Fruit fly (Drosophila melanogaster) whole organism: ENCODE measurements around the gene Mkp.

Source experiments
- CG8478 ChIP-seq: fragments of >200 bp; optimal IDR thresholded peaks from 2 replicates; lab custom pipeline; 2018; ENCODE audit warnings: inconsistent platforms
- Dll ChIP-seq: fragments of >200 bp; optimal IDR thresholded peaks from 2 replicates; lab custom pipeline; 2017
- EcR ChIP-seq, 2 experiments: fragments of >200 bp; optimal IDR thresholded peaks; 2 replicates each; lab custom pipeline; 2017; ENCODE audit warnings: missing biosample characterization in 2 of 2, missing genetic modification characterization in 2 of 2, missing genetic modification reagents in 2 of 2
- pan ChIP-seq: fragments of >200 bp; optimal IDR thresholded peaks from 2 replicates; lab custom pipeline; 2017
- psq ChIP-seq: fragments of >200 bp; optimal IDR thresholded peaks from 2 replicates; lab custom pipeline; 2017
- usp ChIP-seq: fragments of >200 bp; optimal IDR thresholded peaks from 2 replicates; lab custom pipeline; 2017; ENCODE audit warnings: missing biosample characterization, missing genetic modification characterization, mixed read lengths

Mkp gene

dm6 chr3L:174501-174900 lies 9.8 kb downstream of the Mkp start:
- TF ChIP-seq usp (GFP tag; lab: Kevin White, UChicago) (no peak), Dll (lab: Kevin White, UChicago) (no peak), pan (no peak), CG8478 (no peak), EcR (GFP tag; optimal IDR thresholded peaks at IDR 0.05; lab: Kevin White, UChicago) (no peak), psq (lab: Kevin White, UChicago) (no peak)

- TF ChIP-seq pan = no peak
- TF ChIP-seq psq (lab: Kevin White, UChicago) = no peak
- no peak for TF ChIP-seq usp (GFP tag; lab: Kevin White, UChicago)
- TF ChIP-seq Dll (lab: Kevin White, UChicago) = no peak
- no peak for TF ChIP-seq CG8478
- TF ChIP-seq EcR (GFP tag; optimal IDR thresholded peaks at IDR 0.05; lab: Kevin White, UChicago) = no peak
Measured at dm6 chr3L:171729-172128, 12.6 kb downstream of the Mkp start.

- TF ChIP-seq Dll (lab: Kevin White, UChicago) = no peak
- TF ChIP-seq pan = no peak
- TF ChIP-seq CG8478 = no peak
- TF ChIP-seq EcR (GFP tag; optimal IDR thresholded peaks at IDR 0.05; lab: Kevin White, UChicago) = no peak
- no peak for TF ChIP-seq usp (GFP tag; lab: Kevin White, UChicago)
- TF ChIP-seq psq (lab: Kevin White, UChicago) = no peak
Measured at dm6 chr3L:166789-167132, 17.6 kb downstream of the Mkp start.

- TF ChIP-seq EcR (GFP tag; optimal IDR thresholded peaks at IDR 0.05; lab: Kevin White, UChicago) = no peak
- TF ChIP-seq CG8478 = no peak
- no peak for TF ChIP-seq usp (GFP tag; lab: Kevin White, UChicago)
- no peak for TF ChIP-seq Dll (lab: Kevin White, UChicago)
- TF ChIP-seq psq (lab: Kevin White, UChicago) = no peak
- TF ChIP-seq pan = no peak
Measured at dm6 chr3L:165981-166788, 18.2 kb downstream of the Mkp start.

dm6 chr3L:161833-162587 lies 22.3 kb downstream of the Mkp start:
- TF ChIP-seq pan = no peak

dm6 chr3L:160446-161094 lies 23.8 kb downstream of the Mkp start:
- TF ChIP-seq usp (GFP tag; lab: Kevin White, UChicago) (no peak), Dll (lab: Kevin White, UChicago) (no peak), EcR (GFP tag; optimal IDR thresholded peaks at IDR 0.05; lab: Kevin White, UChicago) (no peak), pan (no peak), CG8478 (no peak), psq (lab: Kevin White, UChicago) (no peak)

dm6 chr3L:159406-160084 lies 24.8 kb downstream of the Mkp start:
- TF ChIP-seq usp (GFP tag; lab: Kevin White, UChicago) (no peak), CG8478 (no peak), Dll (lab: Kevin White, UChicago) (no peak), pan (no peak), EcR (GFP tag; optimal IDR thresholded peaks at IDR 0.05; lab: Kevin White, UChicago) (no peak), psq (lab: Kevin White, UChicago) (no peak)

dm6 chr3L:157674-158179 lies 26.6 kb downstream of the Mkp start:
- no peak for TF ChIP-seq psq (lab: Kevin White, UChicago)
- no peak for TF ChIP-seq usp (GFP tag; lab: Kevin White, UChicago)

dm6 chr3L:156591-157303 lies 27.6 kb downstream of the Mkp start:
- TF ChIP-seq usp (GFP tag; lab: Kevin White, UChicago) (no peak), CG8478 (no peak), EcR (GFP tag; optimal IDR thresholded peaks at IDR 0.05; lab: Kevin White, UChicago) (no peak), psq (lab: Kevin White, UChicago) (no peak)

dm6 chr3L:153670-154069 lies 30.7 kb downstream of the Mkp start:
- TF ChIP-seq psq (lab: Kevin White, UChicago) = no peak
- TF ChIP-seq Dll (lab: Kevin White, UChicago) = no peak
- no peak for TF ChIP-seq usp (GFP tag; lab: Kevin White, UChicago)
- TF ChIP-seq pan = no peak
- no peak for TF ChIP-seq CG8478
- no peak for TF ChIP-seq EcR (GFP tag; optimal IDR thresholded peaks at IDR 0.05; lab: Kevin White, UChicago)

- TF ChIP-seq pan = no peak
- no peak for TF ChIP-seq CG8478
- TF ChIP-seq psq (lab: Kevin White, UChicago) = no peak
- no peak for TF ChIP-seq usp (GFP tag; lab: Kevin White, UChicago)
- TF ChIP-seq Dll (lab: Kevin White, UChicago) = no peak
- TF ChIP-seq EcR (GFP tag; optimal IDR thresholded peaks at IDR 0.05; lab: Kevin White, UChicago) = no peak
Measured at dm6 chr3L:152489-152888, 31.9 kb downstream of the Mkp start, which contains the start of the genes Dic61B and p130CAS. Gene Dic61B, minus strand, starts transcription at chr3L:152589. Gene p130CAS, plus strand, starts transcription at chr3L:152884.
